Worm (Caenorhabditis elegans) whole organism, mixed stage, embryonic: ENCODE measurements around the gene kcnl-4.
A peak's percentile ranks its signal among the peaks of the same experiment; 100 is the strongest.

Source experiments
- ceh-83 ChIP-seq: fragments of 200-800 bp; sonication (Bioruptor generic); optimal IDR thresholded peaks from 2 replicates; lab custom pipeline; 2018; ENCODE audit warnings: mild to moderate bottlenecking, missing genetic modification characterization, missing compliant biosample characterization
- elt-1 ChIP-seq: sonication (generic microtip); optimal IDR thresholded peaks from 2 replicates; lab custom pipeline; 2017; ENCODE audit warnings: missing genetic modification characterization, mild to moderate bottlenecking, missing compliant biosample characterization, antibody characterized with exemption, moderate library complexity, borderline replicate concordance; ENCODE audit not compliant: insufficient read depth
- hlh-1 ChIP-seq: fragments of 150-350 bp; optimal IDR thresholded peaks from 2 replicates; lab custom pipeline; 2014; ENCODE audit warnings: missing biosample characterization, missing genetic modification reagents, missing genetic modification characterization

DNA sequence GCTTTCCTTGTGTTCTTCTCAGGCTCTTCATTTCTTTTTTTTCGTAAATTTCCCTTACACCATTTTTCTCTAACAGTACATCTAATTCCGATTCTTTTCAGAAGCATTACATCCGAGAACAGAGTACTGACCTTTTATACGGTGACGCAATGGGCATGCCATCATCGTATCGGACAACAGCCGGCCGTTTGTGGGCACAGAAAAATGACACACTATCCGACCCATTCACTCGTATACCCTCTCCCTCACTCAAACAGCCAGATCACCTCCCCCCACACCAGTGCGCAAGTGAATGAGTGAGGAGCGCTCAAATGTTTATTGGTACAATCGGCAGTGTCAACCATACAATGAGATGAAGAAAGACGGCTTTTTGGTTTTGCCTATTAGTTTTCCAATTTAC lies 29.8 kb upstream of the kcnl-4 start, which contains the start of gene R02D5.24:
- TF ChIP-seq hlh-1 (tag; lab: Kevin White, UChicago): peak; percentile 10
- no peak for TF ChIP-seq ceh-83 (GFP tag; lab: Kevin White, UChicago)
- no peak for TF ChIP-seq elt-1 (tag; lab: Kevin White, UChicago)
